Fruit fly (Drosophila melanogaster) Kc167 (cell line): ENCODE measurements around the gene rut.

ENCODE experiments used
- Myc ChIP-seq: fragments of >200 bp; optimal IDR thresholded peaks from 2 replicates; lab custom pipeline; 2017; ENCODE audit warnings: missing external identifiers
- Sin3A ChIP-seq: fragments of >200 bp; optimal IDR thresholded peaks from 2 replicates; lab custom pipeline; 2018; ENCODE audit warnings: missing external identifiers
- h ChIP-seq: fragments of >200 bp; optimal IDR thresholded peaks from 3 replicates; lab custom pipeline; 2018; ENCODE audit warnings: missing external identifiers
- insv ChIP-seq: fragments of >200 bp; optimal IDR thresholded peaks from 3 replicates; lab custom pipeline; 2018; ENCODE audit warnings: missing external identifiers
- psq ChIP-seq: fragments of >200 bp; optimal IDR thresholded peaks from 2 replicates; lab custom pipeline; 2017; ENCODE audit warnings: missing external identifiers
- ttk ChIP-seq: sonication (Bioruptor generic); optimal IDR thresholded peaks from 2 replicates; lab custom pipeline; 2017; ENCODE audit warnings: missing external identifiers

Gene rut

DNA sequence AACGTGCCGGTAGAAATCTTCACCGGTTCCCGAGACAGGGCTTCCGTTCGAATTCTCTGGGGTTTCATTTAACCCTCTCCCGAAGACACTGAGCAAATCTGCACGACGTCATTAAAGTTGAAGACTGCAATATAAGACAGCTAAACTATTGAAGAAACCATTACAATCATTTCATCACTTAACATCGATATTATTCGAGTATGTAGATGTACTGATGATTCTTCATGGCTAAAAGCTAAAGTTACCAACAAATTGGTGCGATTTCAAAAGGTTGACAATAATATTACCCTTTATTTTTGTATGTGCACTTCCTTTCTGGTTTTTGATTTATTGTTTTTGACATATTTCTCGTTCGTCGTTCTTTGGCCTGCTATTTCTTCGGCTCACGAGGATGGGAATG, 75.4 kb downstream of the rut start:
- TF ChIP-seq Sin3A (no peak), ttk (lab: Kevin White, UChicago) (no peak), insv (no peak), h (lab: Kevin White, UChicago) (no peak), psq (no peak), Myc (no peak)

DNA sequence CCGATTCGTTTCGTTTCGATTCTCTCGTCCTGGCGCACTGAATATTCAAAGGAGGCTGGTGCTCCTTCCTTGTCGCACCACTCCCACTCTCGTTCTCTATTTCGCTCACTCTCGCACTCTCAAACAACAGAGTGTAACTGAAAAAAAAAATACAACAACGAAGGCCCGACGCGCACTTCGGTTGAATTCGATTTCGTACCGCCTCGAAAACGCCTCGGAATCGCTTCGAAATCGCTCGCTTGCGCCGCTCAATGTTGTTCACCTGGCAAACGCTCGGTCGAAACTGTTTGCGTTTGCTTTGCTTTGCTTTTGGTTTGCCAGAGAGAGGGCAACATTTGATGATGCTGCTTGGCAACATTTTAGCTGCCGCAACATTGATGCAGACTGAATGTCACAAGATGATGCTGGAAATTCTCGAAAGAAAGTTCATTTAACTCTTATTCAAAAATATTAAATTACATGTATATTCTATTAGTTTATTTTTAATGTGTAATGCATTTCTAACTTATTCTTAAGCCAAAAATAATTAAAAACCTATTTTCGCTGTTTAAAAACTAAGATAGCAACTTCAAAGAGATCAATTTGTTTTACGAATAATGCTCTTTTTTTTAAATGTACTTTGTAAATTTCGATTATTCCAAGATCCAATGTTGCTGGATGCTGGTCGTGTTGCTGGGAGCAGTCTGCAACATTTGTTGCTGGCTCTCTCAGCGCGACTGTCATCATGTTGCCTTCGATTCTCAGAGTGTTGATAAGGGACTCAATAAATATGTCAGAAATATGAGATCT, 76.6 kb downstream of the rut start, which contains the start of gene NetB:
Gene NetB (minus strand): TSS at position 291 of the 789 bp plus-strand sequence.
- no peak for TF ChIP-seq insv
- TF ChIP-seq Sin3A = no peak
- no peak for TF ChIP-seq ttk (lab: Kevin White, UChicago)
- no peak for TF ChIP-seq psq
- no peak for TF ChIP-seq Myc
- TF ChIP-seq h (lab: Kevin White, UChicago) = no peak

DNA sequence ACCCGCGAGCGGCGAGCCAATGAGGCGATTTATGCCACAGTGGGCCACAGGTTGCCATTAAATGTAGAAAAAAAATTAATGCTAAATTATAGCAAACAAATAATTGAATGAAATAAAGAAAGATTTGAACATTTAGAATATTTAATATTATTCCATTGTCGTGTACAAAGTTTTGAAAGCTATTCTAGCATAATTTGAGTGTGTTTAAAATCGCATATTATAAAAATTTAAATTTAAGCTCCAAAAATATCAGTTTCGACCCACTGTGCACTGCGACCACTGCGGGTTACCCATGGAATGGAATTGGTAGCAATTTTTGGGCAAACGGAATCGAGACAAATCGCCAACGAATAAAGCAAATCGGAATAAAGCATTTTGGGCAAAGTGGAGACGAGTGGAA, 82.1 kb downstream of the rut start:
- TF ChIP-seq psq = no peak
- TF ChIP-seq h (lab: Kevin White, UChicago) = no peak
- no peak for TF ChIP-seq Sin3A
- TF ChIP-seq insv = no peak
- TF ChIP-seq ttk (lab: Kevin White, UChicago) = no peak
- TF ChIP-seq Myc = no peak

DNA sequence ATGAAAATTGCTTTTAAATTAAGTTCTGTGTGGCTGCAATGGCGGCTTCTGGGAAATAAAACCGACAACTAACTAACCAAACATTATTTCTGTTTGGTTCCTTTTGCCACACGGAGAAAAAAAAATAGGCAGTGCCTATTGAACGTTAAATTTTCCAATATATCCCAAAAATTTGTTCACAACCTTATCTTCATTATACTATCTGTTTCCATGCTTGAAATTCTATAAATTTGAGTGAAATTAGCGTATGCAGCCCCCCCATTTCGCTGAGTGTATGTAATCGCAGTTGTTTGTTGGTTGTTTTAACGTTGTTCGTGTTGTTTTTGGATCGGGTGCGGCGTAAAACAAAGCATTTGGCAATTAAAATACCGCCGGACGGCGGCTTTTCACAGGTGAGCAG, 87.5 kb downstream of the rut start:
- no peak for TF ChIP-seq ttk (lab: Kevin White, UChicago)
- TF ChIP-seq Myc = no peak
- TF ChIP-seq Sin3A = no peak
- TF ChIP-seq insv = no peak
- no peak for TF ChIP-seq psq
- TF ChIP-seq h (lab: Kevin White, UChicago) = no peak
